Fruit fly (Drosophila melanogaster) whole organism, embryonic: Measurements from ENCODE around the gene Kdm5.

ENCODE experiments used
- ATbp ChIP-seq: fragments of 200-800 bp; sonication (Bioruptor generic); optimal IDR thresholded peaks from 2 replicates; lab custom pipeline; 2017; ENCODE audit warnings: missing biosample characterization, mild to moderate bottlenecking, missing genetic modification characterization, missing genetic modification reagents
- Bdp1 ChIP-seq: fragments of 200-800 bp; sonication (Bioruptor generic); optimal IDR thresholded peaks from 3 replicates; lab custom pipeline; 2016; ENCODE audit warnings: missing biosample characterization, missing genetic modification characterization
- CG10979 ChIP-seq: fragments of 200-800 bp; sonication (Bioruptor generic); optimal IDR thresholded peaks from 2 replicates; lab custom pipeline; 2018; ENCODE audit warnings: missing biosample characterization, mild to moderate bottlenecking, missing genetic modification characterization, moderate library complexity
- CG12299 ChIP-seq: fragments of 200-800 bp; sonication (Bioruptor generic); optimal IDR thresholded peaks from 2 replicates; lab custom pipeline; 2018; ENCODE audit warnings: missing biosample characterization, mild to moderate bottlenecking, missing genetic modification characterization
- CG13296 ChIP-seq: fragments of 200-800 bp; sonication (Bioruptor generic); optimal IDR thresholded peaks from 3 replicates; lab custom pipeline; 2018; ENCODE audit warnings: missing biosample characterization, mild to moderate bottlenecking, missing genetic modification characterization
- CG13775 ChIP-seq: fragments of 200-800 bp; sonication (Bioruptor generic); optimal IDR thresholded peaks from 3 replicates; lab custom pipeline; 2017; ENCODE audit warnings: missing biosample characterization, mild to moderate bottlenecking, missing genetic modification characterization
- CG14710 ChIP-seq: fragments of 200-800 bp; sonication (Bioruptor generic); optimal IDR thresholded peaks from 3 replicates; lab custom pipeline; 2019; ENCODE audit warnings: missing biosample characterization, mild to moderate bottlenecking, missing genetic modification characterization, moderate library complexity
- CG15269 ChIP-seq: fragments of 200-800 bp; sonication (Bioruptor generic); optimal IDR thresholded peaks from 2 replicates; lab custom pipeline; 2018; ENCODE audit warnings: missing biosample characterization, mild to moderate bottlenecking, missing genetic modification characterization, moderate library complexity
- CG15514 ChIP-seq: fragments of 200-800 bp; sonication (Bioruptor generic); optimal IDR thresholded peaks from 3 replicates; lab custom pipeline; 2017; ENCODE audit warnings: missing biosample characterization, missing genetic modification characterization, mild to moderate bottlenecking, moderate library complexity, missing genetic modification reagents
- CG17612 ChIP-seq: fragments of 200-800 bp; sonication (Bioruptor generic); IDR thresholded peaks from 2 replicates; pipeline ENCODE4 v1.3.6; 2022; ENCODE audit warnings: missing biosample characterization, missing genetic modification characterization
- CG1792 ChIP-seq: fragments of 200-800 bp; sonication (Bioruptor generic); optimal IDR thresholded peaks from 2 replicates; lab custom pipeline; 2016; ENCODE audit warnings: missing biosample characterization, missing genetic modification characterization
- CG18619 ChIP-seq: fragments of 200-800 bp; sonication (Bioruptor generic); optimal IDR thresholded peaks from 3 replicates; lab custom pipeline; 2017; ENCODE audit warnings: missing biosample characterization, mild to moderate bottlenecking, missing genetic modification characterization
- CG2678 ChIP-seq: fragments of 200-800 bp; sonication (Bioruptor generic); optimal IDR thresholded peaks from 3 replicates; lab custom pipeline; 2019; ENCODE audit warnings: missing biosample characterization, mild to moderate bottlenecking, missing genetic modification characterization, moderate library complexity
- CG2875 ChIP-seq: fragments of 200-800 bp; sonication (Bioruptor generic); optimal IDR thresholded peaks from 2 replicates; lab custom pipeline; 2017; ENCODE audit warnings: missing biosample characterization, mild to moderate bottlenecking, missing genetic modification characterization, missing genetic modification reagents
- CG4328 ChIP-seq: fragments of 200-800 bp; sonication (Bioruptor generic); optimal IDR thresholded peaks from 3 replicates; lab custom pipeline; 2017; ENCODE audit warnings: missing biosample characterization, missing genetic modification reagents, missing genetic modification characterization
- CG4730 ChIP-seq: fragments of 200-800 bp; sonication (Bioruptor generic); IDR thresholded peaks from 2 replicates; pipeline ENCODE4 v1.3.6; 2022; ENCODE audit warnings: missing biosample characterization, missing genetic modification characterization
- CoRest ChIP-seq: fragments of 200-800 bp; sonication (Bioruptor generic); optimal IDR thresholded peaks from 3 replicates; lab custom pipeline; 2018; ENCODE audit warnings: missing biosample characterization, mild to moderate bottlenecking, missing genetic modification characterization, moderate library complexity
- Dip3 ChIP-seq: fragments of 200-800 bp; sonication (Bioruptor generic); optimal IDR thresholded peaks from 3 replicates; lab custom pipeline; 2016; ENCODE audit warnings: missing biosample characterization, missing genetic modification characterization
- Ets65A ChIP-seq: fragments of 200-800 bp; sonication (Bioruptor generic); peaks from one replicate; lab custom pipeline; 2016; ENCODE audit warnings: missing biosample characterization, missing genetic modification characterization
- Fer3 ChIP-seq: fragments of 200-800 bp; sonication (Bioruptor generic); optimal IDR thresholded peaks from 2 replicates; lab custom pipeline; 2018; ENCODE audit warnings: missing biosample characterization, mild to moderate bottlenecking, missing genetic modification characterization, moderate library complexity
- Gsc ChIP-seq: fragments of 200-800 bp; sonication (Bioruptor generic); IDR thresholded peaks from 2 replicates; pipeline ENCODE4 v1.3.6; 2022; ENCODE audit warnings: missing biosample characterization, missing genetic modification characterization
- HHEX ChIP-seq: fragments of 200-800 bp; sonication (Bioruptor generic); optimal IDR thresholded peaks from 3 replicates; lab custom pipeline; 2017; ENCODE audit warnings: missing biosample characterization, mild to moderate bottlenecking, missing genetic modification characterization, missing genetic modification reagents
- HLHmδ ChIP-seq: fragments of 200-800 bp; sonication (Bioruptor generic); optimal IDR thresholded peaks from 2 replicates; lab custom pipeline; 2018; ENCODE audit warnings: missing biosample characterization, mild to moderate bottlenecking, missing genetic modification characterization, moderate library complexity
- HmgZ ChIP-seq: fragments of 200-800 bp; sonication (Bioruptor generic); optimal IDR thresholded peaks from 2 replicates; lab custom pipeline; 2018; ENCODE audit warnings: missing biosample characterization, mild to moderate bottlenecking, missing genetic modification characterization
- MESR4 ChIP-seq: fragments of 200-800 bp; sonication (Bioruptor generic); optimal IDR thresholded peaks from 2 replicates; lab custom pipeline; 2018; ENCODE audit warnings: missing biosample characterization, mild to moderate bottlenecking, missing genetic modification characterization, moderate library complexity
- Max ChIP-seq: fragments of 200-800 bp; sonication (Bioruptor generic); optimal IDR thresholded peaks from 2 replicates; lab custom pipeline; 2016; ENCODE audit warnings: missing biosample characterization, mild to moderate bottlenecking, missing genetic modification characterization
- NC2β ChIP-seq: fragments of 200-800 bp; sonication (Bioruptor generic); optimal IDR thresholded peaks from 2 replicates; lab custom pipeline; 2016; ENCODE audit warnings: missing biosample characterization, missing genetic modification characterization
- Oli ChIP-seq: fragments of 200-800 bp; sonication (Bioruptor generic); optimal IDR thresholded peaks from 2 replicates; lab custom pipeline; 2018; ENCODE audit warnings: missing biosample characterization, mild to moderate bottlenecking, missing genetic modification characterization, moderate library complexity
- PHDP ChIP-seq: fragments of 200-800 bp; sonication (Bioruptor generic); optimal IDR thresholded peaks from 3 replicates; lab custom pipeline; 2018; ENCODE audit warnings: missing biosample characterization, mild to moderate bottlenecking, missing genetic modification characterization, moderate library complexity
- Stat92E ChIP-seq, 3 experiments: fragments of >200 bp in 2 of 3; fragments of 200-800 bp in 1 of 3; sonication (Bioruptor generic) in 1 of 3; optimal IDR thresholded peaks; 2 replicates each; lab custom pipeline; 2017 to 2019; ENCODE audit warnings: missing biosample characterization in 3 of 3, missing genetic modification characterization in 3 of 3, mild to moderate bottlenecking in 1 of 3, moderate library complexity in 1 of 3
- cad ChIP-seq: fragments of >200 bp; optimal IDR thresholded peaks from 2 replicates; lab custom pipeline; 2017; ENCODE audit warnings: missing biosample characterization, missing genetic modification characterization
- cas ChIP-seq: fragments of 200-800 bp; sonication (Bioruptor generic); IDR thresholded peaks from 2 replicates; pipeline ENCODE4 v1.3.6; 2022; ENCODE audit warnings: missing biosample characterization, missing genetic modification characterization
- chif ChIP-seq, 2 experiments: fragments of 200-800 bp; sonication (Bioruptor generic); optimal IDR thresholded peaks; 3 replicates each; lab custom pipeline; 2016; ENCODE audit warnings: missing biosample characterization in 2 of 2, missing genetic modification characterization in 2 of 2
- dmrt11E ChIP-seq: fragments of 200-800 bp; sonication (Bioruptor generic); optimal IDR thresholded peaks from 3 replicates; lab custom pipeline; 2018; ENCODE audit warnings: missing biosample characterization, mild to moderate bottlenecking, missing genetic modification characterization, moderate library complexity
- gcm2 ChIP-seq: fragments of 200-800 bp; sonication (Bioruptor generic); optimal IDR thresholded peaks from 2 replicates; lab custom pipeline; 2016; ENCODE audit warnings: missing biosample characterization, missing genetic modification characterization
- gfzf ChIP-seq: fragments of 200-800 bp; sonication (Bioruptor generic); optimal IDR thresholded peaks from 2 replicates; lab custom pipeline; 2016; ENCODE audit warnings: missing biosample characterization, mild to moderate bottlenecking, missing genetic modification characterization, moderate library complexity
- gro ChIP-seq: fragments of 200-800 bp; sonication (Bioruptor generic); optimal IDR thresholded peaks from 2 replicates; lab custom pipeline; 2016; ENCODE audit warnings: missing biosample characterization, missing genetic modification characterization
- gsb-n ChIP-seq: fragments of 200-800 bp; sonication (Bioruptor generic); optimal IDR thresholded peaks from 3 replicates; lab custom pipeline; 2018; ENCODE audit warnings: missing biosample characterization, mild to moderate bottlenecking, missing genetic modification characterization
- gt ChIP-seq: fragments of 200-800 bp; sonication (Bioruptor generic); IDR thresholded peaks from 2 replicates; pipeline ENCODE4 v1.3.6; 2022; ENCODE audit warnings: missing biosample characterization, missing genetic modification characterization
- lab ChIP-seq: fragments of 200-800 bp; sonication (Bioruptor generic); optimal IDR thresholded peaks from 3 replicates; lab custom pipeline; 2017; ENCODE audit warnings: missing biosample characterization, missing genetic modification characterization, mild to moderate bottlenecking, moderate library complexity, missing genetic modification reagents
- nau ChIP-seq: fragments of 200-800 bp; sonication (Bioruptor generic); optimal IDR thresholded peaks from 3 replicates; lab custom pipeline; 2017; ENCODE audit warnings: missing biosample characterization, mild to moderate bottlenecking, missing genetic modification characterization, missing genetic modification reagents
- prd ChIP-seq, 3 experiments: fragments of >200 bp in 2 of 3; fragments of 200-800 bp in 1 of 3; sonication (Bioruptor generic) in 1 of 3; optimal IDR thresholded peaks in 2 of 3; IDR thresholded peaks in 1 of 3; 2 replicates in 2 of 3; 3 replicates in 1 of 3; pipeline versions ENCODE4 v1.3.6 to Lab custom; 2017 to 2022; ENCODE audit warnings: missing biosample characterization in 1 of 3, missing genetic modification characterization in 1 of 3
- sqz ChIP-seq: fragments of 200-800 bp; sonication (Bioruptor generic); optimal IDR thresholded peaks from 3 replicates; lab custom pipeline; 2018; ENCODE audit warnings: missing biosample characterization, mild to moderate bottlenecking, missing genetic modification characterization
- sug ChIP-seq: fragments of 200-800 bp; optimal IDR thresholded peaks from 2 replicates; lab custom pipeline; 2019; ENCODE audit warnings: missing biosample characterization, mild to moderate bottlenecking, missing genetic modification characterization, moderate library complexity
- trem ChIP-seq: fragments of 200-800 bp; optimal IDR thresholded peaks from 3 replicates; lab custom pipeline; 2019; ENCODE audit warnings: missing biosample characterization, mild to moderate bottlenecking, missing genetic modification characterization, moderate library complexity
- yki ChIP-seq: fragments of >200 bp; optimal IDR thresholded peaks from 3 replicates; lab custom pipeline; 2018
- zen ChIP-seq: fragments of 200-800 bp; sonication (Bioruptor generic); optimal IDR thresholded peaks from 3 replicates; lab custom pipeline; 2018; ENCODE audit warnings: missing biosample characterization, mild to moderate bottlenecking, missing genetic modification characterization, moderate library complexity
- zf30C ChIP-seq: fragments of 200-800 bp; sonication (Bioruptor generic); optimal IDR thresholded peaks from 3 replicates; lab custom pipeline; 2018; ENCODE audit warnings: missing biosample characterization, mild to moderate bottlenecking, missing genetic modification characterization

The Kdm5 gene

DNA sequence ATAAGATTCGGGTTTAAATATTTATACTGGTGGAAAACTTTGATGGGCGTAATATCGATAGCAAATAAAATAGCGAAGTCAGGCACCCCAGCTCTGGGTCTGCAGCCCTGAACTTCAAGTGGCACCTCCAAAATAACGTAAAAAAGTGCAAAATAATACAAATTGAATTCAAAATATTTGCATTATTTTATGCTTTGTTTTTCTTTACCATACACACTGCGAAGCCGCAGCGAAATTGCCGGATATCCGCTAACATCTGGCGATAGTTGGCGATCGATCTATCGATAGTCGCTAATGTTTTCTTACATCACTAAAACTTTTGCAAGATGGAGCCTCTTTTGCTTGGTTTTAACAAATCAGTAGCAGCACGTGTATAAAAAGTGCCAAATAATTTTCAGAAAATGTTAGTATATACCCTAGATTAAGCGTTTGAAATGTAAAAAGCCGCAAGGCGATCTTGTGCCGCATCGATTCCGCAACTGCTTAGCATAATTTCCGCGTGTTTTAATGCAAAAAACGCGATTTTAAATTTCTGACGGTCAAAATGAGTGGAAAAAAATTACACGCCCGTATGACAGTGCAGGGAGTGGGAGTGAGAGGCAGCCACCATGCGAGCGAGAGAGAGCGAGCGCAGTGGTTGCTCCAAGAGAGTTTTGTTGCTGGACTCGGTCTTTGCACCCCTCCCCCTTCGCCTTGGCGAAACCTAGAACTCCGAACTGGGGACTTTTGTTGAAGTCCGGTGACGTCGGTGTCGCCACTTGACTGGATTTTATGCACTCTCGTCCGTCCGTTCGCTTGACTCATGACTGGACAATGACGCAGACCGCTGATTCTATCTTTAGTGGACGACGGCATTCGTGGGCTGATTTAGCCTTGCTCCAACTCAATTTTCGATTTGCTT lies 17.6 kb downstream of the Kdm5 start, which contains the start of gene eIF4A (continued):
- TF ChIP-seq Gsc (GFP tag; lab: Robert Waterston, UW) (no peak), CoRest (tag; lab: Kevin White, UChicago) (peak; percentile 53), dmrt11E (tag; lab: Kevin White, UChicago) (peak; percentile 26), CG13296 (GFP tag; lab: Kevin White, UChicago) (peak; percentile 58), NC2β (GFP tag; lab: Kevin White, UChicago) (peak; percentile 49), HHEX (no peak), lab (GFP tag; lab: Kevin White, UChicago) (peak; percentile 18), CG10979 (tag; lab: Kevin White, UChicago) (peak; percentile 1), Bdp1 (GFP tag; lab: Kevin White, UChicago) (no peak), nau (GFP tag; lab: Kevin White, UChicago) (no peak), Fer3 (tag; lab: Kevin White, UChicago) (peak; percentile 48), CG12299 (peak; percentile 10), CG18619 (peak; percentile 47), Max (GFP tag; lab: Kevin White, UChicago) (peak; percentile 50), CG2875 (GFP tag; lab: Kevin White, UChicago) (peak; percentile 32), gt (no peak), Ets65A (peak; percentile 90), CG4328 (GFP tag; lab: Kevin White, UChicago) (no peak), ATbp (GFP tag; lab: Kevin White, UChicago) (peak; percentile 4), CG14710 (peak; percentile 73), Oli (tag; lab: Kevin White, UChicago) (peak; percentile 14), CG2678 (tag; lab: Kevin White, UChicago) (peak; percentile 15), trem (tag; lab: Kevin White, UChicago) (peak; percentile 57), CG13775 (peak; percentile 48), chif (GFP tag; optimal IDR thresholded peaks at IDR 0.05; lab: Kevin White, UChicago) (peak in 1 of 2 experiments; percentile 29), PHDP (tag; lab: Kevin White, UChicago) (peak; percentile 41), HLHmδ (peak; percentile 6), zen (peak; percentile 40), yki (lab: Kevin White, UChicago) (peak; percentile 61), MESR4 (peak; percentile 96), Dip3 (no peak), gcm2 (GFP tag; lab: Kevin White, UChicago) (peak; percentile 13), Stat92E (GFP tag; optimal IDR thresholded peaks at IDR 0.05; lab: Kevin White, UChicago) (peak in 1 of 3 experiments; percentile 2), gsb-n (tag; lab: Kevin White, UChicago) (no peak)

DNA sequence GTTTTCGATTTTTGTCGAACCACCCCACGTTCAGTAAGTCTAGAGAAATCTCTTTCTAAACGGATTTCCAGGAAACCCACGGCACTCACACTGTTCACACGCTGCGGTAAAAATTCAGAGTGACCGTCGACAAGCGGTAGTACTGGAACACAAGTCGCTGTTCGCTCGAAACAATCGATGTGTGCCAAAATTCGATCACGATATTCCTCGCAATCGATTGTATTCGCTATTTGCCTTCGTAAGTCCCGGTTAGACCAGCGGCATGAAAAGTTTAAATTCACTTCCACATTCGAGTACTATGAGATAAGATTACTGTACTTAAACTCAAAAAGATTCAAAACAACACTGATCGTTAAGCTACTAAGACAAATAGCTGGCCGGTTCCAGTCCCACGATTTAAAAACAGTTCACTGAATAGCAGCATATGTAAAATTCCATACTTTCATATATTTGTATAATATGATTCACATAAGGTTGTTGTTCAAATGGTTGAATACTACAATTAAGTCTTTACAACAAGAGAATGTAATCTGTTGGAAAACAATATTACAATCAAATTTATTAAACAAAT lies 18.4 kb downstream of the Kdm5 start, which contains the start of gene chic:
chic (minus strand) TSS at position 157 of the 571 bp plus-strand sequence.
- TF ChIP-seq CG1792 (GFP tag; lab: Kevin White, UChicago) (no peak), CG15269 (tag; lab: Kevin White, UChicago) (no peak), prd (optimal IDR thresholded peaks at IDR 0.05; lab: Kevin White, UChicago) (no peak), prd (GFP tag; IDR thresholded peaks at IDR 0.05; lab: Robert Waterston, UW) (no peak), sqz (no peak), zf30C (GFP tag; lab: Kevin White, UChicago) (no peak), nau (GFP tag; lab: Kevin White, UChicago) (no peak), gfzf (GFP tag; lab: Kevin White, UChicago) (peak; percentile 68), cas (GFP tag; lab: Robert Waterston, UW) (no peak), CG15514 (peak; percentile 63), CG17612 (GFP tag; lab: Robert Waterston, UW) (no peak), gro (GFP tag; lab: Kevin White, UChicago) (no peak), cad (GFP tag; lab: Kevin White, UChicago) (no peak), sug (no peak), CG4730 (GFP tag; lab: Robert Waterston, UW) (no peak), HmgZ (tag; lab: Kevin White, UChicago) (peak; percentile 48)
